Fruit fly (Drosophila melanogaster): Measurements from ENCODE around the gene CG32507.

DNA sequence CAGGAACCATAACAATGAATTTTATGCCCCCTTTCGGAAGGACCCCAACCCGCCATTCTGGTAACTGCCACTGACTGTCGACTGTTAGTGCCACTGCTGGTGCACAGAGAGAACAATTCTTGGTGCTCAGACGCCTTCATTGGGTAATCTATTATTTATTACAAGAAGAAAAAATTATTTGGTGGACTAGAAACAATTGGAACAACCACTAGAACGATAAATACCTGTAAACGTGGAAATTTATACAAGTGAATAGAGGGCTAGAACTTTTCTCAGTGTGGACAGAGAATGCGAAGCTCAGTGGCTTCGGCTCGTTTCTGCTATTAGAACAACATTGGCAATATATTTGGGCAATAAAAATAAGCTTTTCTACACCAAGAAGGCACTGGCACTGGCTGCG is 16.5 kb upstream of the CG32507 start:
- TF ChIP-seq h (optimal IDR thresholded peaks at IDR 0.05) (no peak), psq (optimal IDR thresholded peaks at IDR 0.05) (no peak)
